Fruit fly (Drosophila melanogaster): ENCODE data around the gene CG1368.
A peak's percentile ranks its signal among the peaks of the same experiment; 100 is the strongest.

The CG1368 gene

DNA sequence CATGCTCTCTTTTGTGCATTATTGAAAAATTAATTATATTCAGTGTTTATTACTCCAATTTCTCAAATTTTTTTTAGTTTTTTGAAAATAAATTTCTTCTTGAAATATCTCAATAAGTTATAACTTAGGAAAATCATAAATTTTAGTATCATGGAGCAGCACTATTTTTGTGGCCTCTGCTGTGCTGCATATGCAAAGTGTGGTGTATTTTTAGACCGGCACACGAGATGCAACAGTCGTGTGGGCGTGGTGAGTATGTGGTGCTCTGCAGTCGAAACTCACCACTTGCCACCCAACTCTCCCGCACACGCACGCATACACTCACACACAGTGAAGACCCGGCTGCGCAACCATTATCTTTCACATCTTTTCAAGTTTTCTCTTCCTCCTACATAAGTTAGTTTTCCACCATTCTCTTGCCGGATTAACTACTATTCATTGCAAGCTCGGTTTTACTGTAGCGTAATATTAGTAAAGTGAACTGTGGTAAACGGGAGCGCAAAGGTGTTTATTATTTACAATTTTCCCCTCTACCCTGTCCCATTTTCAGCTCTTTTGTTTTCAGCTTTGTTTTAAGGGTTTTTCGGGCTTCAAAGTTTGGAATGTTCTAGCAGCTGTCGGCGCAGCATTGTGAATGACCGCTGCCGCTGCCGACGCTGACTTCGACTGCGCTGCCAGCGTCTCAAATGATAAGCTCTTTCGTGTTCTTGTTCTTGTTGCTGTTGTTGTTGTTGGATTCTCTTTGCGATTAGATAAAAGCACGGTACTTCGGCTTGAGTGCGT, 34.1 kb downstream of the CG1368 start (continued):
- TF ChIP-seq Dp (GFP tag; optimal IDR thresholded peaks at IDR 0.05) (no peak), Ada2b (GFP tag; IDR thresholded peaks at IDR 0.05) (peak; percentile 47), D19A (tag; optimal IDR thresholded peaks at IDR 0.05) (peak; percentile 72), CG17802 (tag; optimal IDR thresholded peaks at IDR 0.05) (peak; percentile 41), oc (tag; optimal IDR thresholded peaks at IDR 0.05) (no peak), CG7745 (tag; optimal IDR thresholded peaks at IDR 0.05) (no peak), jing (GFP tag; optimal IDR thresholded peaks at IDR 0.05) (peak; percentile 12), dimm (GFP tag; IDR thresholded peaks at IDR 0.05) (no peak), scrt (GFP tag; optimal IDR thresholded peaks at IDR 0.05) (peak; percentile 67), fd64A (GFP tag; optimal IDR thresholded peaks at IDR 0.05) (no peak), al (GFP tag; IDR thresholded peaks at IDR 0.05) (no peak), CG10979 (tag; optimal IDR thresholded peaks at IDR 0.05) (peak; percentile 86), Fer2 (tag; optimal IDR thresholded peaks at IDR 0.05) (no peak), Fer3 (tag; optimal IDR thresholded peaks at IDR 0.05) (peak; percentile 35), br (optimal IDR thresholded peaks at IDR 0.05) (no peak), CG13123 (GFP tag; optimal IDR thresholded peaks at IDR 0.05) (no peak), psq (GFP tag; optimal IDR thresholded peaks at IDR 0.05) (no peak), CG15073 (GFP tag; optimal IDR thresholded peaks at IDR 0.05) (no peak), CG5953 (GFP tag; IDR thresholded peaks at IDR 0.05) (peak; percentile 43; the same call in 1 of the 2 replicates), Stat92E (GFP tag; optimal IDR thresholded peaks at IDR 0.05) (no peak), CG12744 (GFP tag; optimal IDR thresholded peaks at IDR 0.05) (no peak), CG10565 (GFP tag; optimal IDR thresholded peaks at IDR 0.05) (no peak), CG3065 (GFP tag; optimal IDR thresholded peaks at IDR 0.05) (no peak), CG17829 (tag; optimal IDR thresholded peaks at IDR 0.05) (peak; percentile 60), Spps (tag; optimal IDR thresholded peaks at IDR 0.05) (peak; percentile 63), CG10431 (GFP tag; optimal IDR thresholded peaks at IDR 0.05) (no peak), CG14667 (GFP tag; IDR thresholded peaks at IDR 0.05) (no peak), yki (optimal IDR thresholded peaks at IDR 0.05) (no peak), sqz (GFP tag; optimal IDR thresholded peaks at IDR 0.05) (peak; percentile 57), sima (GFP tag; optimal IDR thresholded peaks at IDR 0.05) (no peak), Sin3A (optimal IDR thresholded peaks at IDR 0.05) (no peak), fd102C (GFP tag; optimal IDR thresholded peaks at IDR 0.05) (no peak), Hmx (GFP tag; optimal IDR thresholded peaks at IDR 0.05) (no peak), slp2 (GFP tag; optimal IDR thresholded peaks at IDR 0.05) (peak; percentile 31), Dbx (GFP tag; IDR thresholded peaks at IDR 0.05) (no peak), CG8089 (GFP tag; optimal IDR thresholded peaks at IDR 0.05) (peak; percentile 39), CG8290 (GFP tag; optimal IDR thresholded peaks at IDR 0.05) (peak; percentile 57), CG8290 (tag; optimal IDR thresholded peaks at IDR 0.05) (peak; percentile 7 to 28), Rx (GFP tag; IDR thresholded peaks at IDR 0.05) (no peak), emc (GFP tag; optimal IDR thresholded peaks at IDR 0.05) (no peak), CG9817 (tag; optimal IDR thresholded peaks at IDR 0.05) (no peak), Doc2 (GFP tag; IDR thresholded peaks at IDR 0.05) (no peak), CG8924 (tag; optimal IDR thresholded peaks at IDR 0.05) (peak; percentile 46), amos (GFP tag; IDR thresholded peaks at IDR 0.05; ENCODE audit: partially characterized antibody) (no peak), phol (tag; optimal IDR thresholded peaks at IDR 0.05) (peak; percentile 83), CG15269 (tag; optimal IDR thresholded peaks at IDR 0.05) (peak; percentile 58), wdn (GFP tag; IDR thresholded peaks at IDR 0.05) (no peak), CG9876 (GFP tag; optimal IDR thresholded peaks at IDR 0.05) (no peak), bowl (GFP tag; IDR thresholded peaks at IDR 0.05) (no peak), CG17361 (GFP tag; IDR thresholded peaks at IDR 0.05) (peak; percentile 61), Eip74EF (GFP tag; optimal IDR thresholded peaks at IDR 0.05) (peak in 1 of 2 experiments; percentile 19)

Data from whole organism, embryonic.